Worm (Caenorhabditis elegans) whole organism, L3 larva: ENCODE results near the gene srpa-72.

Experiments
- ceh-82 ChIP-seq: fragments of 150-350 bp; optimal IDR thresholded peaks from 2 replicates; lab custom pipeline; 2014; ENCODE audit warnings: missing biosample characterization, missing genetic modification characterization
- eor-1 ChIP-seq, 2 experiments: fragments of 150-350 bp; optimal IDR thresholded peaks; 2 replicates each; lab custom pipeline; 2014 to 2018; ENCODE audit warnings: missing biosample characterization in 2 of 2, missing genetic modification characterization in 2 of 2
- sea-2 ChIP-seq: fragments of 150-350 bp; sonication (generic microtip); optimal IDR thresholded peaks from 4 replicates; lab custom pipeline; 2014; ENCODE audit warnings: missing biosample characterization, missing genetic modification reagents, missing genetic modification characterization
- unc-39 ChIP-seq: sonication (generic microtip); optimal IDR thresholded peaks from 4 replicates; lab custom pipeline; 2017; ENCODE audit warnings: missing biosample characterization, missing genetic modification characterization

DNA sequence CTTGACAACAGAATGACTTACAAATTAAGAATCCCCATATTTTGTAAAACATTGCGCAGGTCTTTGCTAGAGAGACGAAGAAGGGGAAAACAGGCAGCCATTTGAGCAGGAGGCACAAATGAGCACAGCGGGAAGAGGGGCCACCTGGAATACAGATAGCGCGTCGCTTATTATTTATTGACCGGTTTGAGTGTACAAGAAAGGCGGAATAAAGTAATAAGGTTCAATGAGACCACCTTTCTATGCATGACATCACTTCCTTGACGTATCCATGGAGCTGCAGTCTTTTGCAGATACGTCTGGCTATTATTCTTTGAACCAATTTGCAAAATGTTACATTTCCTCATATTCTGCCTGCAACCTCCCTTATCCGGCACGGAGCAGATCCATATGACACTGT lies 12.4 kb upstream of the srpa-72 start, which contains the start of gene fbxb-111:
- TF ChIP-seq ceh-82 (no peak), unc-39 (tag; lab: Kevin White, UChicago) (no peak), sea-2 (GFP tag; lab: Kevin White, UChicago) (no peak), eor-1 (tag; optimal IDR thresholded peaks at IDR 0.05; lab: Kevin White, UChicago) (no peak)
